Fruit fly (Drosophila melanogaster) whole organism, embryonic: ENCODE measurements around the gene RapGAP1.

Experiments
- Bteb2 ChIP-seq: fragments of 200-800 bp; sonication (Bioruptor generic); optimal IDR thresholded peaks from 2 replicates; lab custom pipeline; 2016; ENCODE audit warnings: missing biosample characterization, missing genetic modification characterization
- CG1024 ChIP-seq: fragments of 200-800 bp; sonication (Bioruptor generic); IDR thresholded peaks from 2 replicates; pipeline ENCODE4 v1.3.6; 2022; ENCODE audit warnings: missing biosample characterization, missing genetic modification characterization
- CG10267 ChIP-seq: fragments of 200-800 bp; sonication (Bioruptor generic); optimal IDR thresholded peaks from 2 replicates; lab custom pipeline; 2018; ENCODE audit warnings: missing biosample characterization, mild to moderate bottlenecking, missing genetic modification characterization, moderate library complexity
- CG11085 ChIP-seq: fragments of 200-800 bp; sonication (Bioruptor generic); IDR thresholded peaks from 2 replicates; pipeline ENCODE4 v1.3.6; 2022; ENCODE audit warnings: missing biosample characterization, missing genetic modification characterization
- CG11504 ChIP-seq: fragments of 200-800 bp; sonication (Bioruptor generic); optimal IDR thresholded peaks from 3 replicates; lab custom pipeline; 2019; ENCODE audit warnings: missing biosample characterization, mild to moderate bottlenecking, missing genetic modification characterization, moderate library complexity
- CG11560 ChIP-seq: fragments of 200-800 bp; sonication (Bioruptor generic); IDR thresholded peaks from 3 replicates; pipeline ENCODE4 v1.3.6; 2022; ENCODE audit warnings: missing biosample characterization, missing genetic modification characterization
- CG11723 ChIP-seq: fragments of 200-800 bp; sonication (Bioruptor generic); optimal IDR thresholded peaks from 2 replicates; lab custom pipeline; 2017; ENCODE audit warnings: missing biosample characterization, mild to moderate bottlenecking, missing genetic modification characterization
- CG15073 ChIP-seq: fragments of 200-800 bp; sonication (Bioruptor generic); optimal IDR thresholded peaks from 2 replicates; lab custom pipeline; 2016; ENCODE audit warnings: missing biosample characterization, missing genetic modification characterization
- CG15269 ChIP-seq: fragments of 200-800 bp; sonication (Bioruptor generic); optimal IDR thresholded peaks from 2 replicates; lab custom pipeline; 2018; ENCODE audit warnings: missing biosample characterization, mild to moderate bottlenecking, missing genetic modification characterization, moderate library complexity
- CG17802 ChIP-seq: fragments of 200-800 bp; sonication (Bioruptor generic); optimal IDR thresholded peaks from 2 replicates; lab custom pipeline; 2018; ENCODE audit warnings: missing biosample characterization, mild to moderate bottlenecking, missing genetic modification characterization, moderate library complexity
- CG2120 ChIP-seq: fragments of 200-800 bp; sonication (Bioruptor generic); optimal IDR thresholded peaks from 3 replicates; lab custom pipeline; 2016; ENCODE audit warnings: missing biosample characterization, missing genetic modification characterization
- CG3065 ChIP-seq: fragments of 200-800 bp; sonication (Bioruptor generic); optimal IDR thresholded peaks from 2 replicates; lab custom pipeline; 2016; ENCODE audit warnings: missing biosample characterization, missing genetic modification characterization
- CG32532 ChIP-seq: fragments of 200-800 bp; sonication (Bioruptor generic); IDR thresholded peaks from 2 replicates; pipeline ENCODE4 v1.3.6; 2022; ENCODE audit warnings: missing biosample characterization, missing genetic modification characterization
- CG3281 ChIP-seq: fragments of 200-800 bp; sonication (Bioruptor generic); optimal IDR thresholded peaks from 3 replicates; lab custom pipeline; 2017; ENCODE audit warnings: missing biosample characterization, mild to moderate bottlenecking, missing genetic modification characterization
- CG33213 ChIP-seq: fragments of 200-800 bp; sonication (Bioruptor generic); optimal IDR thresholded peaks from 3 replicates; lab custom pipeline; 2016; ENCODE audit warnings: missing biosample characterization, missing genetic modification characterization
- CG33557 ChIP-seq: fragments of 200-800 bp; sonication (Bioruptor generic); optimal IDR thresholded peaks from 2 replicates; lab custom pipeline; 2019; ENCODE audit warnings: missing biosample characterization, mild to moderate bottlenecking, missing genetic modification characterization, moderate library complexity
- CG34224 ChIP-seq: fragments of 200-800 bp; sonication (Bioruptor generic); IDR thresholded peaks from 3 replicates; pipeline ENCODE4 v1.3.6; 2022; ENCODE audit warnings: missing biosample characterization, missing genetic modification characterization; ENCODE audit not compliant: partially characterized antibody
- CG3726 ChIP-seq: fragments of 200-800 bp; sonication (Bioruptor generic); IDR thresholded peaks from 3 replicates; pipeline ENCODE4, ENCODE4 v1.3.6; 2022; ENCODE audit warnings: missing biosample characterization, missing genetic modification characterization
- CG4424 ChIP-seq: fragments of 200-800 bp; sonication (Bioruptor generic); optimal IDR thresholded peaks from 3 replicates; lab custom pipeline; 2016; ENCODE audit warnings: missing biosample characterization, missing genetic modification characterization
- CG4707 ChIP-seq: fragments of 200-800 bp; sonication (Bioruptor generic); optimal IDR thresholded peaks from 2 replicates; lab custom pipeline; 2018; ENCODE audit warnings: missing biosample characterization, mild to moderate bottlenecking, missing genetic modification characterization, moderate library complexity
- CG4730 ChIP-seq: fragments of 200-800 bp; sonication (Bioruptor generic); IDR thresholded peaks from 2 replicates; pipeline ENCODE4 v1.3.6; 2022; ENCODE audit warnings: missing biosample characterization, missing genetic modification characterization
- CHES-1-like ChIP-seq: fragments of 200-800 bp; sonication (Bioruptor generic); optimal IDR thresholded peaks from 2 replicates; lab custom pipeline; 2016; ENCODE audit warnings: missing biosample characterization, missing genetic modification characterization
- Dip2 ChIP-seq: fragments of 200-800 bp; sonication (Bioruptor generic); IDR thresholded peaks from 2 replicates; pipeline ENCODE4 v1.3.6; 2022; ENCODE audit warnings: missing biosample characterization, missing genetic modification characterization
- Fer1 ChIP-seq: fragments of 200-800 bp; sonication (Bioruptor generic); optimal IDR thresholded peaks from 2 replicates; lab custom pipeline; 2017; ENCODE audit warnings: missing biosample characterization, mild to moderate bottlenecking, missing genetic modification characterization
- HmgZ ChIP-seq: fragments of 200-800 bp; sonication (Bioruptor generic); optimal IDR thresholded peaks from 2 replicates; lab custom pipeline; 2018; ENCODE audit warnings: missing biosample characterization, mild to moderate bottlenecking, missing genetic modification characterization
- Hr3 ChIP-seq: fragments of 200-800 bp; sonication (Bioruptor generic); optimal IDR thresholded peaks from 3 replicates; lab custom pipeline; 2016; ENCODE audit warnings: missing biosample characterization, missing genetic modification characterization
- MBD-R2 ChIP-seq: fragments of 200-800 bp; sonication (Bioruptor generic); IDR thresholded peaks from 2 replicates; pipeline ENCODE4 v1.3.6; 2022; ENCODE audit warnings: missing biosample characterization, missing genetic modification characterization
- Side ChIP-seq: fragments of 200-800 bp; sonication (Bioruptor generic); optimal IDR thresholded peaks from 2 replicates; lab custom pipeline; 2016; ENCODE audit warnings: missing biosample characterization, missing genetic modification characterization
- Trl ChIP-seq, 3 experiments: fragments of >200 bp in 2 of 3; fragments of 200-800 bp in 1 of 3; sonication (Bioruptor generic) in 1 of 3; optimal IDR thresholded peaks; 2 replicates in 1 of 3; 3 replicates in 2 of 3; lab custom pipeline; 2016 to 2017; ENCODE audit warnings: missing biosample characterization in 1 of 3, missing genetic modification characterization in 1 of 3
- amos ChIP-seq: fragments of 200-800 bp; sonication (Bioruptor generic); IDR thresholded peaks from 2 replicates; pipeline ENCODE4 v1.3.6; 2022; ENCODE audit warnings: missing biosample characterization, missing genetic modification characterization; ENCODE audit not compliant: partially characterized antibody
- cad ChIP-seq: fragments of >200 bp; optimal IDR thresholded peaks from 2 replicates; lab custom pipeline; 2017; ENCODE audit warnings: missing biosample characterization, missing genetic modification characterization
- ci ChIP-seq: fragments of 200-800 bp; sonication (Bioruptor generic); IDR thresholded peaks from 3 replicates; pipeline ENCODE4 v1.3.6; 2022; ENCODE audit warnings: missing biosample characterization, missing genetic modification characterization
- dimm ChIP-seq: fragments of 200-800 bp; sonication (Bioruptor generic); IDR thresholded peaks from 2 replicates; pipeline ENCODE4 v1.3.6; 2022; ENCODE audit warnings: missing biosample characterization, missing genetic modification characterization
- disco-r ChIP-seq: fragments of 200-800 bp; sonication (Bioruptor generic); optimal IDR thresholded peaks from 2 replicates; lab custom pipeline; 2016; ENCODE audit warnings: missing biosample characterization, missing genetic modification characterization
- fu2 ChIP-seq: fragments of 200-800 bp; sonication (Bioruptor generic); optimal IDR thresholded peaks from 2 replicates; lab custom pipeline; 2016; ENCODE audit warnings: missing biosample characterization, missing genetic modification characterization
- gro ChIP-seq: fragments of 200-800 bp; sonication (Bioruptor generic); optimal IDR thresholded peaks from 2 replicates; lab custom pipeline; 2016; ENCODE audit warnings: missing biosample characterization, missing genetic modification characterization
- gsb ChIP-seq: fragments of 200-800 bp; sonication (Bioruptor generic); IDR thresholded peaks from 2 replicates; pipeline ENCODE4 v1.3.6; 2022; ENCODE audit warnings: missing biosample characterization, missing genetic modification characterization
- h ChIP-seq: fragments of >200 bp; optimal IDR thresholded peaks from 2 replicates; lab custom pipeline; 2017
- hb ChIP-seq: fragments of 200-800 bp; sonication (Bioruptor generic); IDR thresholded peaks from 3 replicates; pipeline ENCODE4 v1.3.6; 2022; ENCODE audit warnings: missing biosample characterization, missing genetic modification characterization; ENCODE audit not compliant: partially characterized antibody
- ind ChIP-seq: fragments of 200-800 bp; sonication (Bioruptor generic); optimal IDR thresholded peaks from 3 replicates; lab custom pipeline; 2016; ENCODE audit warnings: missing biosample characterization, missing genetic modification characterization
- ken ChIP-seq: fragments of 200-800 bp; sonication (Bioruptor generic); IDR thresholded peaks from 3 replicates; pipeline ENCODE4 v1.3.6; 2022; ENCODE audit warnings: missing biosample characterization, missing genetic modification characterization
- klu ChIP-seq: fragments of 200-800 bp; sonication (Bioruptor generic); IDR thresholded peaks from 2 replicates; pipeline ENCODE4 v1.3.6; 2022; ENCODE audit warnings: missing biosample characterization, missing genetic modification characterization
- peb ChIP-seq: fragments of 200-800 bp; sonication (Bioruptor generic); IDR thresholded peaks from 2 replicates; pipeline ENCODE4 v1.3.6; 2022; ENCODE audit warnings: missing biosample characterization, missing genetic modification characterization
- pnt ChIP-seq: fragments of 200-800 bp; sonication (Bioruptor generic); optimal IDR thresholded peaks from 3 replicates; lab custom pipeline; 2016; ENCODE audit warnings: missing biosample characterization, missing genetic modification characterization
- ranshi ChIP-seq: fragments of 200-800 bp; sonication (Bioruptor generic); IDR thresholded peaks from 2 replicates; pipeline ENCODE4 v1.3.6; 2022; ENCODE audit warnings: missing biosample characterization, missing genetic modification characterization
- sc ChIP-seq, 3 experiments: fragments of >200 bp in 2 of 3; fragments of 200-800 bp in 1 of 3; sonication (Bioruptor generic) in 1 of 3; optimal IDR thresholded peaks; 2 replicates in 2 of 3; 3 replicates in 1 of 3; lab custom pipeline; 2017; ENCODE audit warnings: mild to moderate bottlenecking in 1 of 3, missing biosample characterization in 1 of 3, missing genetic modification characterization in 1 of 3, missing genetic modification reagents in 1 of 3
- stwl ChIP-seq: fragments of 200-800 bp; sonication (Bioruptor generic); optimal IDR thresholded peaks from 3 replicates; lab custom pipeline; 2018; ENCODE audit warnings: missing biosample characterization, mild to moderate bottlenecking, missing genetic modification characterization, moderate library complexity
- vfl ChIP-seq: fragments of 200-800 bp; sonication (Bioruptor generic); optimal IDR thresholded peaks from 2 replicates; lab custom pipeline; 2016; ENCODE audit warnings: missing biosample characterization, missing genetic modification characterization
- vvl ChIP-seq: fragments of 200-800 bp; sonication (Bioruptor generic); IDR thresholded peaks from 2 replicates; pipeline ENCODE4 v1.3.6; 2022; ENCODE audit warnings: missing biosample characterization, missing genetic modification characterization
- wek ChIP-seq: fragments of 200-800 bp; sonication (Bioruptor generic); optimal IDR thresholded peaks from 3 replicates; lab custom pipeline; 2018; ENCODE audit warnings: missing biosample characterization, mild to moderate bottlenecking, missing genetic modification characterization, moderate library complexity
- z ChIP-seq: fragments of 200-800 bp; sonication (Bioruptor generic); IDR thresholded peaks from 3 replicates; pipeline ENCODE4 v1.3.6; 2022; ENCODE audit warnings: missing biosample characterization, missing genetic modification characterization

RapGAP1 gene

dm6 chr2L:7564856-7565255 lies 13.9 kb downstream of the RapGAP1 start (continued):
- no peak for TF ChIP-seq hb (GFP tag; lab: Robert Waterston, UW)
- no peak for TF ChIP-seq Dip2 (GFP tag; lab: Robert Waterston, UW)
- TF ChIP-seq CG4730 (GFP tag; lab: Robert Waterston, UW), result peak; percentile 66
- peak; percentile 10 for TF ChIP-seq vfl
- peak; percentile 58 for TF ChIP-seq CG10267 (tag; lab: Kevin White, UChicago)
- TF ChIP-seq ind (GFP tag; lab: Kevin White, UChicago), result peak; percentile 56
- peak; percentile 34; the same call in 1 of the 2 replicates for TF ChIP-seq klu (GFP tag; lab: Robert Waterston, UW)
- TF ChIP-seq pnt (GFP tag; lab: Kevin White, UChicago), result peak; percentile 74
- peak; percentile 35 for TF ChIP-seq CG15269 (tag; lab: Kevin White, UChicago)
- peak; percentile 62 for TF ChIP-seq CG2120 (GFP tag; lab: Kevin White, UChicago)
- TF ChIP-seq Hr3, result peak; percentile 57
- peak; percentile 6 for TF ChIP-seq fu2
- no peak for TF ChIP-seq amos (GFP tag; lab: Robert Waterston, UW)
- TF ChIP-seq h (lab: Kevin White, UChicago), result no peak
- TF ChIP-seq Fer1 (GFP tag; lab: Kevin White, UChicago), result peak; percentile 62
- TF ChIP-seq CG11723 (GFP tag; lab: Kevin White, UChicago), result peak; percentile 56
- peak; percentile 27; the same call in 1 of the 2 replicates for TF ChIP-seq peb
- no peak for TF ChIP-seq stwl (tag; lab: Kevin White, UChicago)
- peak; percentile 67; the same call in 2 of the 3 replicates for TF ChIP-seq ken (GFP tag; lab: Robert Waterston, UW)
- no peak for TF ChIP-seq z (GFP tag; lab: Robert Waterston, UW)
- no peak for TF ChIP-seq wek (GFP tag; lab: Kevin White, UChicago)
- TF ChIP-seq CG17802 (tag; lab: Kevin White, UChicago), result peak; percentile 51
- no peak for TF ChIP-seq CG33557
- no peak for TF ChIP-seq CG4707 (GFP tag; lab: Kevin White, UChicago)
- no peak for TF ChIP-seq sc (optimal IDR thresholded peaks at IDR 0.05; lab: Kevin White, UChicago)
- no peak for TF ChIP-seq sc (GFP tag; optimal IDR thresholded peaks at IDR 0.05; lab: Kevin White, UChicago)
- no peak for TF ChIP-seq CG11560 (tag; lab: Robert Waterston, UW)
- no peak for TF ChIP-seq CG15073 (GFP tag; lab: Kevin White, UChicago)
- TF ChIP-seq Bteb2, result peak; percentile 69
- TF ChIP-seq CG1024 (GFP tag; lab: Robert Waterston, UW), result peak; percentile 57
- TF ChIP-seq CG34224 (GFP tag; lab: Robert Waterston, UW), result no peak
- peak; percentile 66 for TF ChIP-seq CG33213 (GFP tag; lab: Kevin White, UChicago)
- TF ChIP-seq CHES-1-like (GFP tag; lab: Kevin White, UChicago), result peak; percentile 56
- TF ChIP-seq HmgZ, result no peak
- TF ChIP-seq CG11085 (GFP tag; lab: Robert Waterston, UW), result no peak
- TF ChIP-seq Side, result peak; percentile 81
- TF ChIP-seq ci, result peak; percentile 80
- no peak for TF ChIP-seq gsb (GFP tag; lab: Robert Waterston, UW)
- TF ChIP-seq cad (GFP tag; lab: Kevin White, UChicago), result no peak
- peak; percentile 28 for TF ChIP-seq vvl
- TF ChIP-seq CG3065, result peak; percentile 34
- TF ChIP-seq MBD-R2 (GFP tag; lab: Robert Waterston, UW), result peak; percentile 32; the same call in 1 of the 2 replicates
- TF ChIP-seq CG3281 (GFP tag; lab: Kevin White, UChicago), result peak; percentile 38
- TF ChIP-seq ranshi (GFP tag; lab: Robert Waterston, UW), result peak; percentile 75; the same call in 1 of the 2 replicates
- TF ChIP-seq disco-r (GFP tag; lab: Kevin White, UChicago), result no peak
- 0 out of 3 replicates have a peak, but pooled peaks have one; percentile 43 for TF ChIP-seq CG3726 (GFP tag; lab: Robert Waterston, UW)
- peak; percentile 60 for TF ChIP-seq gro (GFP tag; lab: Kevin White, UChicago)
- TF ChIP-seq Trl (optimal IDR thresholded peaks at IDR 0.05; lab: Kevin White, UChicago), result no peak
- peak; percentile 82 for TF ChIP-seq Trl (GFP tag; optimal IDR thresholded peaks at IDR 0.05; lab: Kevin White, UChicago)
- peak; percentile 73 for TF ChIP-seq CG4424 (GFP tag; lab: Kevin White, UChicago)
- peak; percentile 73 for TF ChIP-seq CG32532 (GFP tag; lab: Robert Waterston, UW)
- peak; percentile 28; the same call in 1 of the 2 replicates for TF ChIP-seq dimm (GFP tag; lab: Robert Waterston, UW)
- TF ChIP-seq CG11504 (tag; lab: Kevin White, UChicago), result peak; percentile 79
